Worm (Caenorhabditis elegans) whole organism, L1 larva: ENCODE measurements around the gene F11E6.11.

Source experiments
- dpl-1 ChIP-seq, 3 experiments: fragments of 150-350 bp in 2 of 3; sonication (generic microtip) in 1 of 3; optimal IDR thresholded peaks; 2 replicates each; lab custom pipeline; 2014 to 2017; ENCODE audit warnings: missing biosample characterization in 3 of 3, missing genetic modification characterization in 3 of 3, missing genetic modification reagents in 3 of 3
- efl-1 ChIP-seq, 4 experiments: fragments of 150-350 bp; optimal IDR thresholded peaks in 3 of 4; peaks in 1 of 4; 1 replicate in 1 of 4; 2 replicates in 3 of 4; lab custom pipeline; 2014; ENCODE audit warnings: missing biosample characterization in 2 of 4, missing genetic modification characterization in 2 of 4, missing genetic modification reagents in 2 of 4
- fkh-10 ChIP-seq: sonication (generic microtip); optimal IDR thresholded peaks from 2 replicates; lab custom pipeline; 2017; ENCODE audit warnings: missing biosample characterization, missing genetic modification reagents, missing genetic modification characterization
- nhr-84 ChIP-seq: sonication (generic microtip); optimal IDR thresholded peaks from 2 replicates; lab custom pipeline; 2017; ENCODE audit warnings: missing biosample characterization, missing genetic modification characterization
- pqm-1 ChIP-seq: sonication (generic microtip); optimal IDR thresholded peaks from 3 replicates; lab custom pipeline; 2017; ENCODE audit warnings: missing biosample characterization, missing genetic modification characterization

Gene F11E6.11

ce11 chrIV:17483230-17483629, 40.6 kb downstream of the F11E6.11 start, which contains the start of gene rabr-2:
TSS of gene rabr-2 (minus strand) at chrIV:17483330.
- TF ChIP-seq fkh-10 (GFP tag; lab: Kevin White, UChicago) (no peak), dpl-1 (GFP tag; optimal IDR thresholded peaks at IDR 0.05; lab: Kevin White, UChicago) (no peak), pqm-1 (tag; lab: Kevin White, UChicago) (no peak)

DNA sequence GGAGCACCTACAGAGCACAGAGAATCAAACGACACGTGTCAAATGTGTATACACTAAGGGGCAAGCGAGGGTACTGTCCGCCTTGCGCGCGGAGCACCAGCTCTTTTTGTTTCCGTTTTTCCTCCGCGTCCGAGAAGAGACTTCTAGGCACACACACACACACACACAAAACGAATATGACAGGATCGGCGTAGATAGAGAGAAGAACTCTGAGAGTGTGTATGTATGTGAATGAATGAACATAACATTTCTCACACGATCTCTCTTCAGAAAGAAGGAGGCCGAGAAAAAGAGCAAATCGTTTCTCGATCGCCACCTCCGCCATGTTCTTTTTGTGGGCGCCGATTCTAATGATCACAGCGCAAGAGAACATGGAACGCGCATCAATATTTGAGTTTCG, 48.1 kb downstream of the F11E6.11 start, which contains the start of gene nas-6:
Gene nas-6, minus strand, starts transcription at position 101 of the 400 bp plus-strand sequence.
- TF ChIP-seq nhr-84 (no peak), efl-1 (optimal IDR thresholded peaks at IDR 0.05; lab: Kevin White, UChicago) (no peak), efl-1 (GFP tag; optimal IDR thresholded peaks at IDR 0.05 in 1 of 2; lab: Kevin White, UChicago) (peak in 1 of 2 experiments; percentile 22)
